Worm (Caenorhabditis elegans) whole organism, L2 larva: ENCODE results near the gene shc-2.

Experiments used
- F13H6.1 ChIP-seq: sonication (generic microtip); optimal IDR thresholded peaks from 2 replicates; lab custom pipeline; 2016; ENCODE audit warnings: missing genetic modification characterization, missing compliant biosample characterization
- ama-1 ChIP-seq: fragments of 150-350 bp; optimal IDR thresholded peaks from 2 replicates; lab custom pipeline; 2018; ENCODE audit warnings: inconsistent platforms
- crh-2 ChIP-seq: sonication (generic microtip); optimal IDR thresholded peaks from 2 replicates; lab custom pipeline; 2017; ENCODE audit warnings: missing biosample characterization, missing genetic modification characterization
- lsy-2 ChIP-seq, 2 experiments: fragments of 150-350 bp in 1 of 2; sonication (generic microtip) in 1 of 2; optimal IDR thresholded peaks; 2 replicates each; lab custom pipeline; 2014 to 2017; ENCODE audit warnings: missing biosample characterization in 2 of 2, missing genetic modification characterization in 2 of 2
- zag-1 ChIP-seq: fragments of 150-350 bp; optimal IDR thresholded peaks from 2 replicates; lab custom pipeline; 2014; ENCODE audit warnings: missing biosample characterization, missing genetic modification characterization
- ztf-11 ChIP-seq: sonication (generic microtip); optimal IDR thresholded peaks from 2 replicates; lab custom pipeline; 2017; ENCODE audit warnings: missing biosample characterization, missing genetic modification characterization

DNA sequence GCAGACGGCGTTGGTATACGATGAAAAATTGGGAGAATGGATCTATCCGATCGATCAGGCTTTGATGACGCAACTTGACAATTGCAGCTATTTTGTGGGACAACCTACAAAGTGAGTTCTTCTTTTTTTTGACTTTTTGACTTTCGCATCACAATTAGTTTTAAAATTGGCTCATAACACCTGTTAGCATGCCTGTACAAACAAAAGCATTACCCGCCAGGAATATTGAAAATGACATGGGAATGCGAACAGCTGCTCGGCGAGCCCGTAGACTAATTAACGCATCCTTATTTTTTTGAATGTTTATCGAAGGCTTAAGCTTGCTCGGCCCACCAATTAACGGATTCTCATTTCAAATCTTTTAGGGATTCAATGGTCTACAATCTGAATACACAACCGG, 18.3 kb downstream of the shc-2 start:
- TF ChIP-seq zag-1 (tag; lab: Kevin White, UChicago) (no peak), lsy-2 (tag; optimal IDR thresholded peaks at IDR 0.05; lab: Kevin White, UChicago) (no peak), F13H6.1 (no peak), ama-1 (lab: Kevin White, UChicago) (no peak), ztf-11 (tag; lab: Kevin White, UChicago) (no peak), crh-2 (tag; lab: Kevin White, UChicago) (no peak)
